Worm (Caenorhabditis elegans) whole organism, early embryonic: ENCODE results near the gene srd-19.

Experiments used
- B0310.2 ChIP-seq: sonication (generic microtip); optimal IDR thresholded peaks from 2 replicates; lab custom pipeline; 2016; ENCODE audit warnings: mild to moderate bottlenecking, missing genetic modification characterization, missing compliant biosample characterization
- F13C5.2 ChIP-seq: sonication (generic microtip); optimal IDR thresholded peaks from 2 replicates; lab custom pipeline; 2017; ENCODE audit warnings: mild to moderate bottlenecking, missing genetic modification characterization, inconsistent platforms, missing compliant biosample characterization
- aly-1 ChIP-seq: sonication (generic microtip); optimal IDR thresholded peaks from 2 replicates; lab custom pipeline; 2016; ENCODE audit warnings: missing genetic modification characterization, missing compliant biosample characterization
- ama-1 ChIP-seq: fragments of 150-350 bp; optimal IDR thresholded peaks from 2 replicates; lab custom pipeline; 2014
- ceh-13 ChIP-seq: fragments of 200-800 bp; sonication (Bioruptor generic); optimal IDR thresholded peaks from 2 replicates; lab custom pipeline; 2018; ENCODE audit warnings: mild to moderate bottlenecking, missing genetic modification characterization, missing compliant biosample characterization
- pes-1 ChIP-seq: fragments of 200-800 bp; sonication (Bioruptor generic); IDR thresholded peaks from 2 replicates; pipeline ENCODE4 v1.3.6; 2022; ENCODE audit warnings: missing genetic modification reagents, missing genetic modification characterization, missing compliant biosample characterization
- scrt-1 ChIP-seq: fragments of 200-800 bp; sonication (Bioruptor generic); IDR thresholded peaks from 2 replicates; pipeline ENCODE4 v1.3.6; 2022; ENCODE audit warnings: missing genetic modification characterization, missing compliant biosample characterization
- tbx-37 ChIP-seq: fragments of 200-800 bp; sonication (Bioruptor generic); conservative IDR thresholded peaks from 2 replicates; pipeline ENCODE4 v1.3.6; 2022; ENCODE audit warnings: missing genetic modification reagents, missing genetic modification characterization, missing compliant biosample characterization

DNA sequence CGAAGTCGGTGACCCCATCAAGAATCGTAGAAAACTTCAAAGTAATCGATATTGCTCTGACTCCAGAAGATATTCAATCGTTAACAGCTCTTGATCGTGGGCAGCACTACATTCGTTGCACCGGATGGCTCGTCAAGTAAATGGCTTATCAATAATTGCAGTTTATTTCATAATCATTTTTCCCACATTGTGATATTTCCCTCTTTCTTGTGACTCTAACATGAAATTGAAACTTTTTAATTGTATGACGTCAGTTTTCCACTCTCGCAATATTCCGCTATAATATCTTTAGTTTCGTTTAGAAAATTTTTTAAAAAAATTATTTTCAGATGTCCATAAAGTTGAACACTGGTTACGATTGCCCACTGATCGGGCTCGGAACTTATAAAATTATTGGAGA is 20.6 kb downstream of the srd-19 start, which contains the start of gene F53F1.3:
- TF ChIP-seq F13C5.2 (tag; lab: Kevin White, UChicago): no peak
- TF ChIP-seq pes-1 (GFP tag; lab: Robert Waterston, UW): no peak
- no peak for TF ChIP-seq aly-1 (tag; lab: Kevin White, UChicago)
- no peak for TF ChIP-seq ama-1 (lab: Kevin White, UChicago)
- TF ChIP-seq B0310.2 (tag; lab: Kevin White, UChicago): no peak
- TF ChIP-seq ceh-13 (GFP tag; lab: Kevin White, UChicago): no peak
- TF ChIP-seq tbx-37 (GFP tag; lab: Robert Waterston, UW): no peak
- TF ChIP-seq scrt-1 (GFP tag; lab: Robert Waterston, UW): no peak
